Worm (Caenorhabditis elegans): ENCODE data around the gene C06H2.7.

DNA sequence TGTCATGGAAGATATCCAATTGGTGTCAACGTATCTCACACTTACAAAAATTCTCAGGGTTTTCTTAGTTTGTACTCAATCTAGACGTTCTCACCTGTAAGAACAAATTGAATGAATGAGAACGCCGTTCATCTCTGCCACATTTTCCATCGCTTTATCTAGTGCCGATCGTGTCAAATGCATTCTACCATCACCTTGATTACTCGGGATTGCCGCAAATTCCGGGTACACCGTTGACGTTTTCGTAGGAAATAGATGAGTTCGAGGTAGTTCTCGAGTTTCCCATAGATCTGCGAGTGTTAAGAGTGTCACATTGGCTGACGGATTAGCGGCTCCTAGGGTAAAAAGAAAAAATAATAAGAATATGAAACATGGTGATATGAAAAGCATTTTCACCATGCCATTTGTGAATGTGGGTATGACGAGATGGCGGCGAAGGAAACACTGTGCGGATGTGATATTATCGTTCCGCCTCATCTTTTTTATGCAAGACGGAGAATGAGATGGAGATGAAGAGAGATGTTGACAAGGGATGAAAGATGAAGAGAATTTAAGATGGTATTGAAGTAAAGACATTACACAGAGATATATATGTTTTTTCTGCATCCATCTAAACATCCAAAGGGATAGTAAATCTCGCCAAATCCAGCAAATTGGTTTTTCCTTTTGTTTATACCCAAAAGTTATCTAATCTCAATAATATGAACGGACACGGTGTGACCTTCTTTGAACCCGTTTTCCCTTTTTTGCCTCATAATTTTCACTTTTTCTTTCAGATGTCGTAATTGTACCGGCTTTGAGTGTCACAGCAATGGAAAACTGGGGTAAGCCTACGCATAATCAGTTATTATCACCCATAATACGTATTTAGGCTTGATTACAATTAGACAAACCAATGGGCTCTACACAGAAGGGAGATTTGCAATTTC, 51.2 kb downstream of the C06H2.7 start, which contains the start of gene lact-8:
- TF ChIP-seq elt-1 (tag; optimal IDR thresholded peaks at IDR 0.05; ENCODE audit: borderline replicate concordance, insufficient read depth): peak; percentile 90
- TF ChIP-seq ztf-11 (tag; optimal IDR thresholded peaks at IDR 0.05): no peak
- TF ChIP-seq nhr-28 (tag; optimal IDR thresholded peaks at IDR 0.05): no peak
- TF ChIP-seq pha-4 (tag; optimal IDR thresholded peaks at IDR 0.05): no peak
- no peak for TF ChIP-seq ceh-39 (tag; optimal IDR thresholded peaks at IDR 0.05)
- no peak for TF ChIP-seq lin-13 (tag; optimal IDR thresholded peaks at IDR 0.05)
- no peak for TF ChIP-seq mep-1 (tag; optimal IDR thresholded peaks at IDR 0.05)
- no peak for TF ChIP-seq snpc-4 (tag; optimal IDR thresholded peaks at IDR 0.05)
- TF ChIP-seq M03D4.4 (tag; optimal IDR thresholded peaks at IDR 0.05): no peak
- TF ChIP-seq nhr-237 (tag; optimal IDR thresholded peaks at IDR 0.05): no peak
- no peak for TF ChIP-seq unc-62 (GFP tag; optimal IDR thresholded peaks at IDR 0.05)
